Fruit fly (Drosophila melanogaster) whole organism, embryonic: ENCODE results near the gene CG3534.
A peak's percentile ranks its signal among the peaks of the same experiment; 100 is the strongest.

ENCODE experiments used
- B-H2 ChIP-seq: fragments of 200-800 bp; sonication (Bioruptor generic); optimal IDR thresholded peaks from 2 replicates; lab custom pipeline; 2018; ENCODE audit warnings: missing biosample characterization, mild to moderate bottlenecking, missing genetic modification characterization
- Blimp-1 ChIP-seq: fragments of 200-800 bp; sonication (Bioruptor generic); optimal IDR thresholded peaks from 3 replicates; lab custom pipeline; 2018; ENCODE audit warnings: missing biosample characterization, missing genetic modification characterization, mild to moderate bottlenecking, moderate library complexity, missing genetic modification reagents
- CG10321 ChIP-seq: fragments of 200-800 bp; sonication (Bioruptor generic); IDR thresholded peaks from 2 replicates; pipeline ENCODE4 v1.3.6; 2022; ENCODE audit warnings: missing biosample characterization, missing genetic modification characterization
- CG11695 ChIP-seq: fragments of 200-800 bp; sonication (Bioruptor generic); IDR thresholded peaks from 3 replicates; pipeline ENCODE4 v1.3.6; 2022; ENCODE audit warnings: missing biosample characterization, missing genetic modification characterization
- CG11723 ChIP-seq: fragments of 200-800 bp; sonication (Bioruptor generic); optimal IDR thresholded peaks from 2 replicates; lab custom pipeline; 2017; ENCODE audit warnings: missing biosample characterization, mild to moderate bottlenecking, missing genetic modification characterization
- CG12769 ChIP-seq: fragments of 200-800 bp; sonication (Bioruptor generic); optimal IDR thresholded peaks from 2 replicates; lab custom pipeline; 2019; ENCODE audit warnings: missing biosample characterization, mild to moderate bottlenecking, missing genetic modification characterization, moderate library complexity
- CG14965 ChIP-seq: fragments of 200-800 bp; sonication (Bioruptor generic); optimal IDR thresholded peaks from 2 replicates; lab custom pipeline; 2016; ENCODE audit warnings: missing biosample characterization, missing genetic modification characterization, borderline replicate concordance
- CG17359 ChIP-seq: fragments of 200-800 bp; sonication (Bioruptor generic); optimal IDR thresholded peaks from 3 replicates; lab custom pipeline; 2018; ENCODE audit warnings: missing biosample characterization, mild to moderate bottlenecking, missing genetic modification characterization, moderate library complexity
- CG17612 ChIP-seq: fragments of 200-800 bp; sonication (Bioruptor generic); IDR thresholded peaks from 2 replicates; pipeline ENCODE4 v1.3.6; 2022; ENCODE audit warnings: missing biosample characterization, missing genetic modification characterization
- CG1832 ChIP-seq: fragments of 200-800 bp; sonication (Bioruptor generic); optimal IDR thresholded peaks from 2 replicates; lab custom pipeline; 2017; ENCODE audit warnings: missing biosample characterization, mild to moderate bottlenecking, missing genetic modification characterization, inconsistent platforms
- CG18476 ChIP-seq: fragments of 200-800 bp; sonication (Bioruptor generic); optimal IDR thresholded peaks from 2 replicates; lab custom pipeline; 2016; ENCODE audit warnings: missing biosample characterization, mild to moderate bottlenecking, missing genetic modification characterization
- CG3407 ChIP-seq: fragments of 200-800 bp; sonication (Bioruptor generic); optimal IDR thresholded peaks from 2 replicates; lab custom pipeline; 2018; ENCODE audit warnings: missing biosample characterization, mild to moderate bottlenecking, missing genetic modification characterization
- CG4328 ChIP-seq: fragments of 200-800 bp; sonication (Bioruptor generic); optimal IDR thresholded peaks from 3 replicates; lab custom pipeline; 2017; ENCODE audit warnings: missing biosample characterization, missing genetic modification reagents, missing genetic modification characterization
- CG4360 ChIP-seq: fragments of 200-800 bp; sonication (Bioruptor generic); IDR thresholded peaks from 2 replicates; pipeline ENCODE4 v1.3.6; 2022; ENCODE audit warnings: missing biosample characterization, missing genetic modification characterization
- CG43689 ChIP-seq: fragments of 200-800 bp; sonication (Bioruptor generic); IDR thresholded peaks from 2 replicates; pipeline ENCODE4 v1.3.6; 2022; ENCODE audit warnings: missing biosample characterization, missing genetic modification characterization
- CG4424 ChIP-seq: fragments of 200-800 bp; sonication (Bioruptor generic); optimal IDR thresholded peaks from 3 replicates; lab custom pipeline; 2016; ENCODE audit warnings: missing biosample characterization, missing genetic modification characterization
- CG5245 ChIP-seq: fragments of 200-800 bp; sonication (Bioruptor generic); optimal IDR thresholded peaks from 3 replicates; lab custom pipeline; 2016; ENCODE audit warnings: missing biosample characterization, missing genetic modification characterization
- CG9437 ChIP-seq: fragments of 200-800 bp; sonication (Bioruptor generic); optimal IDR thresholded peaks from 2 replicates; lab custom pipeline; 2018; ENCODE audit warnings: missing biosample characterization, mild to moderate bottlenecking, missing genetic modification characterization
- Eip74EF ChIP-seq, 2 experiments: fragments of 200-800 bp in 1 of 2; fragments of >200 bp in 1 of 2; sonication (Bioruptor generic) in 1 of 2; optimal IDR thresholded peaks; 2 replicates each; lab custom pipeline; 2017 to 2019; ENCODE audit warnings: missing biosample characterization in 2 of 2, missing genetic modification characterization in 2 of 2, mild to moderate bottlenecking in 1 of 2, moderate library complexity in 1 of 2
- Ets65A ChIP-seq: fragments of 200-800 bp; sonication (Bioruptor generic); peaks from one replicate; lab custom pipeline; 2016; ENCODE audit warnings: missing biosample characterization, missing genetic modification characterization
- Ets97D ChIP-seq: fragments of 200-800 bp; sonication (Bioruptor generic); optimal IDR thresholded peaks from 3 replicates; lab custom pipeline; 2016; ENCODE audit warnings: missing biosample characterization, missing genetic modification characterization
- H2.0 ChIP-seq: fragments of 200-800 bp; sonication (Bioruptor generic); IDR thresholded peaks from 2 replicates; pipeline ENCODE4 v1.3.6; 2022; ENCODE audit warnings: missing biosample characterization, missing genetic modification characterization
- HmgZ ChIP-seq: fragments of 200-800 bp; sonication (Bioruptor generic); optimal IDR thresholded peaks from 2 replicates; lab custom pipeline; 2018; ENCODE audit warnings: missing biosample characterization, mild to moderate bottlenecking, missing genetic modification characterization
- Hr51 ChIP-seq, 2 experiments: fragments of 200-800 bp; sonication (Bioruptor generic); optimal IDR thresholded peaks; 2 replicates in 1 of 2; 3 replicates in 1 of 2; lab custom pipeline; 2016 to 2018; ENCODE audit warnings: missing biosample characterization in 2 of 2, missing genetic modification characterization in 2 of 2, mild to moderate bottlenecking in 1 of 2, moderate library complexity in 1 of 2
- Hsf ChIP-seq: fragments of 200-800 bp; sonication (Bioruptor generic); optimal IDR thresholded peaks from 3 replicates; lab custom pipeline; 2016; ENCODE audit warnings: missing biosample characterization, missing genetic modification characterization
- MBD-R2 ChIP-seq: fragments of 200-800 bp; sonication (Bioruptor generic); IDR thresholded peaks from 2 replicates; pipeline ENCODE4 v1.3.6; 2022; ENCODE audit warnings: missing biosample characterization, missing genetic modification characterization
- Neu2 ChIP-seq: fragments of 200-800 bp; sonication (Bioruptor generic); optimal IDR thresholded peaks from 3 replicates; lab custom pipeline; 2016; ENCODE audit warnings: missing biosample characterization, missing genetic modification characterization, borderline replicate concordance
- Ravus ChIP-seq: fragments of 200-800 bp; sonication (Bioruptor generic); IDR thresholded peaks from 2 replicates; pipeline ENCODE4 v1.3.6; 2022; ENCODE audit warnings: missing biosample characterization, missing genetic modification characterization
- Sox100B ChIP-seq: fragments of 200-800 bp; sonication (Bioruptor generic); optimal IDR thresholded peaks from 3 replicates; lab custom pipeline; 2018; ENCODE audit warnings: missing biosample characterization, mild to moderate bottlenecking, missing genetic modification characterization
- Spps ChIP-seq: fragments of 200-800 bp; sonication (Bioruptor generic); optimal IDR thresholded peaks from 2 replicates; lab custom pipeline; 2018; ENCODE audit warnings: missing biosample characterization, mild to moderate bottlenecking, missing genetic modification characterization
- Sry-β ChIP-seq: fragments of 200-800 bp; sonication (Bioruptor generic); optimal IDR thresholded peaks from 2 replicates; lab custom pipeline; 2018; ENCODE audit warnings: missing biosample characterization, mild to moderate bottlenecking, missing genetic modification characterization, moderate library complexity
- TFAM ChIP-seq: fragments of 200-800 bp; sonication (Bioruptor generic); optimal IDR thresholded peaks from 2 replicates; lab custom pipeline; 2017; ENCODE audit warnings: missing biosample characterization, missing genetic modification characterization, inconsistent platforms
- Vsx1 ChIP-seq: fragments of 200-800 bp; sonication (Bioruptor generic); optimal IDR thresholded peaks from 2 replicates; lab custom pipeline; 2017; ENCODE audit warnings: missing biosample characterization, mild to moderate bottlenecking, missing genetic modification characterization, missing genetic modification reagents
- Xbp1 ChIP-seq: fragments of 200-800 bp; sonication (Bioruptor generic); optimal IDR thresholded peaks from 3 replicates; lab custom pipeline; 2016; ENCODE audit warnings: missing biosample characterization, mild to moderate bottlenecking, missing genetic modification characterization
- chn ChIP-seq: fragments of 200-800 bp; sonication (Bioruptor generic); optimal IDR thresholded peaks from 2 replicates; lab custom pipeline; 2016; ENCODE audit warnings: missing biosample characterization, missing genetic modification characterization
- cwo ChIP-seq: fragments of 200-800 bp; sonication (Bioruptor generic); optimal IDR thresholded peaks from 3 replicates; lab custom pipeline; 2017; ENCODE audit warnings: missing biosample characterization, missing genetic modification characterization, mild to moderate bottlenecking, moderate library complexity, missing genetic modification reagents
- dati ChIP-seq: fragments of 200-800 bp; sonication (Bioruptor generic); IDR thresholded peaks from 2 replicates; pipeline ENCODE4 v1.3.6; 2022; ENCODE audit warnings: missing biosample characterization, missing genetic modification characterization
- dpn ChIP-seq, 2 experiments: fragments of 200-800 bp; sonication (Bioruptor generic); optimal IDR thresholded peaks; 3 replicates each; lab custom pipeline; 2016; ENCODE audit warnings: missing biosample characterization in 2 of 2, missing genetic modification characterization in 2 of 2
- fd96Cb ChIP-seq: fragments of 200-800 bp; sonication (Bioruptor generic); optimal IDR thresholded peaks from 2 replicates; lab custom pipeline; 2018; ENCODE audit warnings: missing biosample characterization, mild to moderate bottlenecking, missing genetic modification characterization, moderate library complexity
- kah ChIP-seq: fragments of 200-800 bp; sonication (Bioruptor generic); optimal IDR thresholded peaks from 2 replicates; lab custom pipeline; 2018; ENCODE audit warnings: missing biosample characterization, mild to moderate bottlenecking, missing genetic modification characterization
- phol ChIP-seq: fragments of 200-800 bp; sonication (Bioruptor generic); optimal IDR thresholded peaks from 3 replicates; lab custom pipeline; 2018; ENCODE audit warnings: missing biosample characterization, mild to moderate bottlenecking, missing genetic modification characterization, moderate library complexity
- run ChIP-seq: fragments of 200-800 bp; sonication (Bioruptor generic); optimal IDR thresholded peaks from 3 replicates; lab custom pipeline; 2018; ENCODE audit warnings: missing biosample characterization, mild to moderate bottlenecking, missing genetic modification characterization
- scrt ChIP-seq: fragments of 200-800 bp; sonication (Bioruptor generic); optimal IDR thresholded peaks from 2 replicates; lab custom pipeline; 2018; ENCODE audit warnings: missing biosample characterization, mild to moderate bottlenecking, missing genetic modification characterization, moderate library complexity
- slbo ChIP-seq: fragments of 200-800 bp; sonication (Bioruptor generic); IDR thresholded peaks from 2 replicates; pipeline ENCODE4 v1.3.6; 2022; ENCODE audit warnings: missing biosample characterization, missing genetic modification characterization
- tio ChIP-seq: fragments of 200-800 bp; sonication (Bioruptor generic); optimal IDR thresholded peaks from 2 replicates; lab custom pipeline; 2017; ENCODE audit warnings: missing biosample characterization, missing genetic modification characterization, inconsistent platforms
- trem ChIP-seq: fragments of 200-800 bp; optimal IDR thresholded peaks from 3 replicates; lab custom pipeline; 2019; ENCODE audit warnings: missing biosample characterization, mild to moderate bottlenecking, missing genetic modification characterization, moderate library complexity
- tup ChIP-seq: fragments of 200-800 bp; sonication (Bioruptor generic); optimal IDR thresholded peaks from 2 replicates; lab custom pipeline; 2016; ENCODE audit warnings: missing biosample characterization, mild to moderate bottlenecking, missing genetic modification characterization, moderate library complexity
- twi ChIP-seq: fragments of 200-800 bp; optimal IDR thresholded peaks from 2 replicates; lab custom pipeline; 2019; ENCODE audit warnings: missing biosample characterization, mild to moderate bottlenecking, missing genetic modification characterization, moderate library complexity
- unpg ChIP-seq: fragments of 200-800 bp; sonication (Bioruptor generic); optimal IDR thresholded peaks from 3 replicates; lab custom pipeline; 2018; ENCODE audit warnings: missing biosample characterization, mild to moderate bottlenecking, missing genetic modification characterization, moderate library complexity
- wor ChIP-seq: fragments of 200-800 bp; sonication (Bioruptor generic); IDR thresholded peaks from 2 replicates; pipeline ENCODE4 v1.3.6; 2022; ENCODE audit warnings: missing biosample characterization, missing genetic modification characterization
- zfh2 ChIP-seq: fragments of 200-800 bp; sonication (Bioruptor generic); optimal IDR thresholded peaks from 2 replicates; lab custom pipeline; 2016; ENCODE audit warnings: missing biosample characterization, missing genetic modification characterization

The CG3534 gene

DNA sequence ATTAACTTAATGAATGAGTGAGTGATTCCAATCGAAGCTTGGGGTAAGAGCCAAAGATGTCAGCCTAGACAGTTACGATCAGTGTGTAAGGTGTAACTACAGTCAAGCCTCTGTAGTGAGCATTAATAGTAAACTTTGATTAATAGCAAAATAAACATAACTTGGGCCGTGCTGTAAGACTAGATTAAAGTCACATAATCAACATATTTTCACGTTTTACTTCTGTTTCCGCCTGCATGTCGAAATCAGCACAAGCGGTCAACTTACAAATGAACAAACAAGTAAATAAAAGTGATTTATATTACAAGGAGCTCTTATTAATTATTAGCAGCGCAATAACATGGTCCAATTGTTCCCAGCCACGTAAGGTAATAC lies 8.3 kb upstream of the CG3534 start (continued):
- TF ChIP-seq twi (tag; lab: Kevin White, UChicago) (no peak), Hr51 (GFP tag; optimal IDR thresholded peaks at IDR 0.05; lab: Kevin White, UChicago) (peak in 1 of 2 experiments; percentile 26), CG43689 (no peak), fd96Cb (tag; lab: Kevin White, UChicago) (no peak), CG3407 (GFP tag; lab: Kevin White, UChicago) (no peak), HmgZ (no peak), Sry-β (GFP tag; lab: Kevin White, UChicago) (no peak), tup (GFP tag; lab: Kevin White, UChicago) (no peak), cwo (GFP tag; lab: Kevin White, UChicago) (no peak), B-H2 (no peak), wor (GFP tag; lab: Robert Waterston, UW) (no peak), run (no peak), CG4360 (GFP tag; lab: Robert Waterston, UW) (no peak), CG18476 (GFP tag; lab: Kevin White, UChicago) (no peak), CG9437 (GFP tag; lab: Kevin White, UChicago) (no peak), Hsf (GFP tag; lab: Kevin White, UChicago) (no peak), CG17612 (GFP tag; lab: Robert Waterston, UW) (no peak), CG1832 (no peak), CG4328 (GFP tag; lab: Kevin White, UChicago) (no peak), Ets65A (GFP tag; lab: Kevin White, UChicago) (no peak), CG11695 (no peak), chn (GFP tag; lab: Kevin White, UChicago) (no peak), Blimp-1 (GFP tag; lab: Kevin White, UChicago) (no peak), CG12769 (tag; lab: Kevin White, UChicago) (no peak), Ets97D (no peak), CG14965 (GFP tag; lab: Kevin White, UChicago) (no peak), dati (no peak), CG11723 (no peak), phol (tag; lab: Kevin White, UChicago) (no peak), Spps (tag; lab: Kevin White, UChicago) (no peak), kah (GFP tag; lab: Kevin White, UChicago) (no peak), CG4424 (peak; percentile 8), CG10321 (GFP tag; lab: Robert Waterston, UW) (no peak), Sox100B (GFP tag; lab: Kevin White, UChicago) (no peak), scrt (no peak), Xbp1 (GFP tag; lab: Kevin White, UChicago) (peak; percentile 15), CG17359 (tag; lab: Kevin White, UChicago) (no peak), CG5245 (GFP tag; lab: Kevin White, UChicago) (no peak), dpn (GFP tag; optimal IDR thresholded peaks at IDR 0.05; lab: Kevin White, UChicago) (peak in 1 of 2 experiments; percentile 10), Eip74EF (GFP tag; optimal IDR thresholded peaks at IDR 0.05; lab: Kevin White, UChicago) (peak in 1 of 2 experiments; percentile 39), tio (no peak), unpg (peak; percentile 33), H2.0 (GFP tag; lab: Robert Waterston, UW) (no peak), slbo (no peak), Neu2 (no peak), TFAM (GFP tag; lab: Kevin White, UChicago) (no peak), Ravus (GFP tag; lab: Robert Waterston, UW) (no peak), MBD-R2 (GFP tag; lab: Robert Waterston, UW) (no peak), zfh2 (no peak), trem (no peak), Vsx1 (GFP tag; lab: Kevin White, UChicago) (peak; percentile 23)
